Worm (Caenorhabditis elegans) whole organism, late embryonic: ENCODE measurements around the gene C23G10.10.

Source experiments
- C08G9.2 ChIP-seq: sonication (generic microtip); optimal IDR thresholded peaks from 2 replicates; lab custom pipeline; 2016; ENCODE audit warnings: mild to moderate bottlenecking, missing genetic modification characterization, moderate library complexity, missing compliant biosample characterization
- ceh-9 ChIP-seq: sonication (generic microtip); optimal IDR thresholded peaks from 2 replicates; lab custom pipeline; 2016; ENCODE audit warnings: mild to moderate bottlenecking, missing genetic modification characterization, inconsistent platforms, missing compliant biosample characterization
- elt-2 ChIP-seq: sonication (generic microtip); optimal IDR thresholded peaks from 2 replicates; lab custom pipeline; 2016; ENCODE audit warnings: missing genetic modification reagents, missing genetic modification characterization, missing compliant biosample characterization
- madf-2 ChIP-seq: sonication (generic microtip); optimal IDR thresholded peaks from 2 replicates; lab custom pipeline; 2017; ENCODE audit warnings: missing genetic modification characterization, missing compliant biosample characterization
- nhr-11 ChIP-seq: fragments of 150-350 bp; optimal IDR thresholded peaks from 2 replicates; lab custom pipeline; 2014; ENCODE audit warnings: missing biosample characterization, missing genetic modification characterization
- odd-2 ChIP-seq: sonication (generic microtip); optimal IDR thresholded peaks from 2 replicates; lab custom pipeline; 2017; ENCODE audit warnings: antibody characterized with exemption, mild to moderate bottlenecking, missing genetic modification characterization, missing compliant biosample characterization
- pat-9 ChIP-seq: fragments of 200-800 bp; sonication (Bioruptor generic); optimal IDR thresholded peaks from 2 replicates; lab custom pipeline; 2018; ENCODE audit warnings: mild to moderate bottlenecking, missing genetic modification characterization, moderate library complexity, missing compliant biosample characterization
- pqm-1 ChIP-seq: sonication (generic microtip); optimal IDR thresholded peaks from 2 replicates; lab custom pipeline; 2016; ENCODE audit warnings: missing genetic modification characterization, missing compliant biosample characterization
- ref-2 ChIP-seq: sonication (generic microtip); optimal IDR thresholded peaks from 2 replicates; lab custom pipeline; 2016; ENCODE audit warnings: missing genetic modification characterization, missing compliant biosample characterization
- ttx-3 ChIP-seq: sonication (generic microtip); optimal IDR thresholded peaks from 2 replicates; lab custom pipeline; 2016; ENCODE audit warnings: missing genetic modification reagents, missing genetic modification characterization, missing compliant biosample characterization

ce11 chrIII:6180294-6180693, 33.5 kb downstream of the C23G10.10 start:
- no peak for TF ChIP-seq C08G9.2 (tag; lab: Kevin White, UChicago)
- TF ChIP-seq pat-9 (tag; lab: Kevin White, UChicago): no peak
- no peak for TF ChIP-seq madf-2
- no peak for TF ChIP-seq pqm-1 (tag; lab: Kevin White, UChicago)
- TF ChIP-seq elt-2: peak; percentile 20
- TF ChIP-seq nhr-11 (tag; lab: Kevin White, UChicago): no peak
- no peak for TF ChIP-seq ref-2 (tag; lab: Kevin White, UChicago)
- TF ChIP-seq ttx-3 (tag; lab: Kevin White, UChicago): no peak
- TF ChIP-seq odd-2 (tag; lab: Kevin White, UChicago): no peak
- TF ChIP-seq ceh-9 (tag; lab: Kevin White, UChicago): no peak
